Worm (Caenorhabditis elegans) whole organism, L4 larva: Measurements from ENCODE around the gene C11E4.6.
A peak's percentile ranks its signal among the peaks of the same experiment; 100 is the strongest.

ENCODE experiments used
- F10B5.3 ChIP-seq: sonication (generic microtip); optimal IDR thresholded peaks from 2 replicates; lab custom pipeline; 2016; ENCODE audit warnings: mild to moderate bottlenecking, missing genetic modification characterization, missing compliant biosample characterization
- F26F4.8 ChIP-seq: fragments of 200-800 bp; sonication (Bioruptor generic); conservative IDR thresholded peaks from 2 replicates; pipeline ENCODE4 v1.3.6; 2022; ENCODE audit warnings: missing genetic modification characterization, missing compliant biosample characterization
- F44E2.7 ChIP-seq: fragments of 200-800 bp; sonication (Bioruptor generic); IDR thresholded peaks from 2 replicates; pipeline ENCODE4 v2.1.2; 2022; ENCODE audit warnings: missing genetic modification characterization, missing compliant biosample characterization
- F49E8.2 ChIP-seq: sonication (generic microtip); optimal IDR thresholded peaks from 2 replicates; lab custom pipeline; 2016; ENCODE audit warnings: missing compliant biosample characterization, mild to moderate bottlenecking, missing genetic modification characterization, borderline replicate concordance
- Y105C5A.15 ChIP-seq: fragments of 200-800 bp; sonication (Bioruptor generic); IDR thresholded peaks from 2 replicates; pipeline ENCODE4 v1.3.6; 2022; ENCODE audit warnings: missing genetic modification characterization, missing compliant biosample characterization
- Y5F2A.4 ChIP-seq: fragments of 200-800 bp; sonication (Bioruptor generic); optimal IDR thresholded peaks from 2 replicates; lab custom pipeline; 2018; ENCODE audit warnings: mild to moderate bottlenecking, missing genetic modification characterization, missing compliant biosample characterization
- Y75B8A.6 ChIP-seq: fragments of 200-800 bp; sonication (Bioruptor generic); IDR thresholded peaks from 2 replicates; pipeline ENCODE4 v1.3.6; 2022; ENCODE audit warnings: missing genetic modification reagents, missing genetic modification characterization, missing compliant biosample characterization
- aha-1 ChIP-seq: fragments of 150-350 bp; peaks from one replicate; lab custom pipeline; 2014; ENCODE audit warnings: missing biosample characterization, missing genetic modification characterization
- aly-2 ChIP-seq: sonication (generic microtip); optimal IDR thresholded peaks from 2 replicates; lab custom pipeline; 2018; ENCODE audit warnings: missing biosample characterization, missing genetic modification characterization
- attf-4 ChIP-seq: sonication (generic microtip); optimal IDR thresholded peaks from 3 replicates; lab custom pipeline; 2017; ENCODE audit warnings: missing biosample characterization, missing genetic modification characterization
- ceh-32 ChIP-seq: sonication (generic microtip); optimal IDR thresholded peaks from 2 replicates; lab custom pipeline; 2016; ENCODE audit warnings: mild to moderate bottlenecking, missing genetic modification characterization, missing compliant biosample characterization; ENCODE audit not compliant: poor library complexity
- ceh-44 ChIP-seq: fragments of 200-800 bp; sonication (Bioruptor generic); IDR thresholded peaks from 2 replicates; pipeline ENCODE4 v1.3.6; 2022; ENCODE audit warnings: missing genetic modification reagents, missing genetic modification characterization, missing compliant biosample characterization
- ceh-62 ChIP-seq: sonication (generic microtip); optimal IDR thresholded peaks from 2 replicates; lab custom pipeline; 2017; ENCODE audit warnings: missing biosample characterization, missing genetic modification characterization
- ceh-82 ChIP-seq: sonication (generic microtip); optimal IDR thresholded peaks from 2 replicates; lab custom pipeline; 2017; ENCODE audit warnings: missing biosample characterization, missing genetic modification characterization
- ctbp-1 ChIP-seq: fragments of 200-800 bp; sonication (Bioruptor generic); IDR thresholded peaks from 2 replicates; pipeline ENCODE4 v1.3.6; 2022; ENCODE audit warnings: missing genetic modification reagents, missing genetic modification characterization, missing compliant biosample characterization
- daf-8 ChIP-seq: fragments of 200-800 bp; sonication (Bioruptor generic); IDR thresholded peaks from 2 replicates; pipeline ENCODE4 v1.3.6; 2022; ENCODE audit warnings: missing genetic modification characterization, missing compliant biosample characterization
- dmd-8 ChIP-seq: fragments of 200-800 bp; sonication (Bioruptor generic); IDR thresholded peaks from 2 replicates; pipeline ENCODE4 v1.3.6; 2022; ENCODE audit warnings: missing genetic modification characterization, missing compliant biosample characterization
- dve-1 ChIP-seq: sonication (generic microtip); optimal IDR thresholded peaks from 2 replicates; lab custom pipeline; 2017; ENCODE audit warnings: antibody characterized with exemption, mild to moderate bottlenecking, missing genetic modification characterization, missing compliant biosample characterization; ENCODE audit not compliant: insufficient read depth
- egl-27 ChIP-seq: sonication (generic microtip); optimal IDR thresholded peaks from 3 replicates; lab custom pipeline; 2017; ENCODE audit warnings: missing biosample characterization, missing genetic modification reagents, missing genetic modification characterization
- egl-43 ChIP-seq: fragments of 200-800 bp; sonication (Bioruptor generic); IDR thresholded peaks from 2 replicates; pipeline ENCODE4 v1.3.6; 2022; ENCODE audit warnings: missing genetic modification reagents, missing genetic modification characterization, missing compliant biosample characterization
- fkh-10 ChIP-seq: fragments of 150-350 bp; optimal IDR thresholded peaks from 2 replicates; lab custom pipeline; 2014; ENCODE audit warnings: missing biosample characterization, missing genetic modification reagents, missing genetic modification characterization
- hif-1 ChIP-seq, 2 experiments: sonication (generic microtip); optimal IDR thresholded peaks; 2 replicates each; lab custom pipeline; 2016 to 2017; ENCODE audit warnings: missing compliant biosample characterization in 2 of 2, missing genetic modification characterization in 2 of 2, missing genetic modification reagents in 2 of 2, missing genotype in 2 of 2, mild to moderate bottlenecking in 1 of 2
- hlh-11 ChIP-seq: fragments of 200-800 bp; sonication (Bioruptor generic); optimal IDR thresholded peaks from 2 replicates; lab custom pipeline; 2018; ENCODE audit warnings: mild to moderate bottlenecking, missing genetic modification characterization, missing compliant biosample characterization
- hlh-30 ChIP-seq: sonication (generic microtip); optimal IDR thresholded peaks from 2 replicates; lab custom pipeline; 2017; ENCODE audit warnings: antibody characterized with exemption, mild to moderate bottlenecking, missing genetic modification characterization, missing compliant biosample characterization; ENCODE audit not compliant: insufficient read depth
- hmg-1.1 ChIP-seq: fragments of 200-800 bp; sonication (Bioruptor generic); IDR thresholded peaks from 2 replicates; pipeline ENCODE4 v1.3.6; 2022; ENCODE audit warnings: missing genetic modification reagents, missing genetic modification characterization, missing compliant biosample characterization
- lin-13 ChIP-seq: fragments of 150-350 bp; optimal IDR thresholded peaks from 2 replicates; lab custom pipeline; 2014; ENCODE audit warnings: missing biosample characterization, missing genetic modification reagents, missing genetic modification characterization
- lin-29 ChIP-seq: fragments of 200-800 bp; sonication (Bioruptor generic); IDR thresholded peaks from 2 replicates; pipeline ENCODE4 v1.3.6; 2022; ENCODE audit warnings: missing genetic modification reagents, missing genetic modification characterization, missing compliant biosample characterization
- lin-38 ChIP-seq: fragments of 200-800 bp; sonication (Bioruptor generic); IDR thresholded peaks from 2 replicates; pipeline ENCODE4 v1.3.6; 2022; ENCODE audit warnings: missing genetic modification reagents, missing genetic modification characterization, missing compliant biosample characterization
- lir-3 ChIP-seq: sonication (generic microtip); optimal IDR thresholded peaks from 2 replicates; lab custom pipeline; 2016; ENCODE audit warnings: mild to moderate bottlenecking, missing genetic modification characterization, missing compliant biosample characterization
- lsy-2 ChIP-seq, 2 experiments: fragments of 150-350 bp in 1 of 2; sonication (generic microtip) in 1 of 2; optimal IDR thresholded peaks; 2 replicates each; lab custom pipeline; 2014 to 2017; ENCODE audit warnings: missing biosample characterization in 2 of 2, missing genetic modification characterization in 2 of 2
- mdt-29 ChIP-seq: fragments of 200-800 bp; sonication (Bioruptor generic); IDR thresholded peaks from 2 replicates; pipeline ENCODE4 v1.3.6; 2022; ENCODE audit warnings: missing genetic modification reagents, missing genetic modification characterization, missing compliant biosample characterization
- mep-1 ChIP-seq: fragments of 150-350 bp; sonication (generic microtip); optimal IDR thresholded peaks from 3 replicates; lab custom pipeline; 2014; ENCODE audit warnings: missing biosample characterization, missing genetic modification characterization
- mxl-2 ChIP-seq: fragments of 200-800 bp; sonication (Bioruptor generic); conservative IDR thresholded peaks from 2 replicates; pipeline ENCODE4 v1.3.6; 2022; ENCODE audit warnings: missing genetic modification reagents, missing genetic modification characterization, missing compliant biosample characterization
- nhr-102 ChIP-seq: sonication (generic microtip); optimal IDR thresholded peaks from 2 replicates; lab custom pipeline; 2016; ENCODE audit warnings: mild to moderate bottlenecking, missing genetic modification characterization, moderate library complexity, missing compliant biosample characterization
- nhr-11 ChIP-seq: fragments of 150-350 bp; optimal IDR thresholded peaks from 2 replicates; lab custom pipeline; 2014; ENCODE audit warnings: missing biosample characterization, missing genetic modification characterization
- nhr-111 ChIP-seq: fragments of 200-800 bp; sonication (Bioruptor generic); optimal IDR thresholded peaks from 2 replicates; lab custom pipeline; 2018; ENCODE audit warnings: mild to moderate bottlenecking, missing genetic modification characterization, missing compliant biosample characterization
- nhr-25 ChIP-seq: sonication (generic microtip); optimal IDR thresholded peaks from 2 replicates; lab custom pipeline; 2017; ENCODE audit warnings: missing genetic modification characterization, mild to moderate bottlenecking, missing compliant biosample characterization, antibody characterized with exemption, moderate library complexity, borderline replicate concordance; ENCODE audit not compliant: insufficient read depth
- nhr-41 ChIP-seq: fragments of 200-800 bp; sonication (Bioruptor generic); IDR thresholded peaks from 2 replicates; pipeline ENCODE4 v1.3.6; 2022; ENCODE audit warnings: missing genetic modification reagents, missing genetic modification characterization, missing compliant biosample characterization
- nhr-48 ChIP-seq: sonication (generic microtip); optimal IDR thresholded peaks from 2 replicates; lab custom pipeline; 2016; ENCODE audit warnings: mild to moderate bottlenecking, missing genetic modification characterization, missing compliant biosample characterization
- nhr-6 ChIP-seq: fragments of 150-350 bp; optimal IDR thresholded peaks from 2 replicates; lab custom pipeline; 2014; ENCODE audit warnings: missing biosample characterization, missing genetic modification characterization
- nhr-77 ChIP-seq: fragments of 150-350 bp; optimal IDR thresholded peaks from 2 replicates; lab custom pipeline; 2014; ENCODE audit warnings: missing biosample characterization, missing genetic modification characterization
- saeg-2 ChIP-seq: fragments of 200-800 bp; sonication (Bioruptor generic); IDR thresholded peaks from 2 replicates; pipeline ENCODE4 v1.3.6; 2022; ENCODE audit warnings: missing genetic modification reagents, missing genetic modification characterization, missing compliant biosample characterization
- sdz-12 ChIP-seq: fragments of 200-800 bp; sonication (Bioruptor generic); optimal IDR thresholded peaks from 2 replicates; lab custom pipeline; 2018; ENCODE audit warnings: mild to moderate bottlenecking, missing genetic modification characterization, missing compliant biosample characterization
- snpc-4 ChIP-seq: fragments of 150-350 bp; optimal IDR thresholded peaks from 2 replicates; lab custom pipeline; 2014; ENCODE audit warnings: missing biosample characterization, missing genetic modification characterization
- spr-1 ChIP-seq: sonication (generic microtip); optimal IDR thresholded peaks from 2 replicates; lab custom pipeline; 2016; ENCODE audit warnings: mild to moderate bottlenecking, missing genetic modification characterization, missing compliant biosample characterization
- tra-1 ChIP-seq: fragments of 200-800 bp; sonication (Bioruptor generic); IDR thresholded peaks from 2 replicates; pipeline ENCODE4 v1.3.6; 2022; ENCODE audit warnings: missing genetic modification reagents, missing genetic modification characterization, missing compliant biosample characterization
- unc-130 ChIP-seq: sonication (generic microtip); optimal IDR thresholded peaks from 2 replicates; lab custom pipeline; 2016; ENCODE audit warnings: missing genetic modification reagents, missing genetic modification characterization, missing compliant biosample characterization
- vab-7 ChIP-seq: fragments of 200-800 bp; sonication (Bioruptor generic); IDR thresholded peaks from 2 replicates; pipeline ENCODE4 v1.3.6; 2022; ENCODE audit warnings: missing genetic modification reagents, missing genetic modification characterization, missing compliant biosample characterization
- zfp-3 ChIP-seq: fragments of 200-800 bp; sonication (Bioruptor generic); conservative IDR thresholded peaks from 2 replicates; pipeline ENCODE4 v1.3.6; 2022; ENCODE audit warnings: missing genetic modification reagents, missing genetic modification characterization, missing compliant biosample characterization
- zip-11 ChIP-seq: fragments of 200-800 bp; sonication (Bioruptor generic); IDR thresholded peaks from 2 replicates; pipeline ENCODE4 v1.3.6; 2022; ENCODE audit warnings: missing genetic modification characterization, missing compliant biosample characterization
- ztf-7 ChIP-seq: fragments of 150-350 bp; optimal IDR thresholded peaks from 2 replicates; lab custom pipeline; 2014; ENCODE audit warnings: missing biosample characterization, missing genetic modification characterization

C11E4.6 gene

ce11 chrX:9637700-9638099 lies 27.3 kb downstream of the C11E4.6 start (continued):
- peak; percentile 72; the same call in 1 of the 2 replicates for TF ChIP-seq mdt-29 (GFP tag; lab: Robert Waterston, UW)
- TF ChIP-seq egl-27 (tag; lab: Kevin White, UChicago), result no peak
- TF ChIP-seq fkh-10 (GFP tag; lab: Kevin White, UChicago), result no peak
- TF ChIP-seq nhr-25 (tag; lab: Kevin White, UChicago), result no peak
- TF ChIP-seq snpc-4, result no peak
- TF ChIP-seq ztf-7 (tag; lab: Kevin White, UChicago), result peak; percentile 27
- peak; percentile 40 for TF ChIP-seq dve-1 (tag; lab: Kevin White, UChicago)
- no peak for TF ChIP-seq hlh-30 (tag; lab: Kevin White, UChicago)
- TF ChIP-seq mep-1 (tag; lab: Kevin White, UChicago), result peak; percentile 60
- peak; percentile 73 for TF ChIP-seq nhr-111
- peak; percentile 90 for TF ChIP-seq tra-1 (GFP tag; lab: Robert Waterston, UW)
- TF ChIP-seq lsy-2 (tag; optimal IDR thresholded peaks at IDR 0.05; lab: Kevin White, UChicago), result peak in 1 of 2 experiments; percentile 41
- TF ChIP-seq zip-11 (GFP tag; lab: Robert Waterston, UW), result peak; percentile 59; the same call in 1 of the 2 replicates
- 0 out of 2 replicates have a peak, but pooled peaks have one; percentile 34 for TF ChIP-seq Y105C5A.15 (GFP tag; lab: Robert Waterston, UW)
- peak; percentile 58 for TF ChIP-seq lir-3
- peak; percentile 76; the same call in 1 of the 2 replicates for TF ChIP-seq F44E2.7 (GFP tag; lab: Robert Waterston, UW)
- peak; percentile 73 for TF ChIP-seq spr-1 (tag; lab: Kevin White, UChicago)
- no peak for TF ChIP-seq ceh-32
- TF ChIP-seq F26F4.8 (GFP tag; lab: Robert Waterston, UW), result peak; percentile 95
- TF ChIP-seq zfp-3, result no peak
- TF ChIP-seq unc-130 (GFP tag; lab: Kevin White, UChicago), result peak; percentile 30
- peak; percentile 73 for TF ChIP-seq nhr-102 (tag; lab: Kevin White, UChicago)
- peak; percentile 91 for TF ChIP-seq ceh-44 (GFP tag; lab: Robert Waterston, UW)
- peak; percentile 70 for TF ChIP-seq nhr-48 (tag; lab: Kevin White, UChicago)
- no peak for TF ChIP-seq nhr-11 (tag; lab: Kevin White, UChicago)
- TF ChIP-seq mxl-2, result peak; percentile 77
- peak; percentile 1 for TF ChIP-seq lin-13
- no peak for TF ChIP-seq nhr-77 (tag; lab: Kevin White, UChicago)
- TF ChIP-seq aha-1 (tag; lab: Kevin White, UChicago), result peak; percentile 22
- peak; percentile 71; the same call in 1 of the 2 replicates for TF ChIP-seq Y75B8A.6
- peak; percentile 76; the same call in 1 of the 2 replicates for TF ChIP-seq saeg-2 (GFP tag; lab: Robert Waterston, UW)
- TF ChIP-seq aly-2 (tag; lab: Kevin White, UChicago), result no peak
- TF ChIP-seq daf-8 (GFP tag; lab: Robert Waterston, UW), result no peak
- TF ChIP-seq dmd-8 (GFP tag; lab: Robert Waterston, UW), result peak; percentile 94
- TF ChIP-seq attf-4 (tag; lab: Kevin White, UChicago), result no peak
- peak; percentile 85 for TF ChIP-seq vab-7 (GFP tag; lab: Robert Waterston, UW)
- TF ChIP-seq nhr-41 (GFP tag; lab: Robert Waterston, UW), result peak; percentile 79
- TF ChIP-seq Y5F2A.4 (GFP tag; lab: Kevin White, UChicago), result peak; percentile 73
- peak; percentile 5 for TF ChIP-seq hlh-11 (tag; lab: Kevin White, UChicago)
- TF ChIP-seq ceh-62, result no peak
- TF ChIP-seq egl-43 (GFP tag; lab: Robert Waterston, UW), result no peak
- peak; percentile 15; the same call in 1 of the 2 replicates for TF ChIP-seq lin-29 (GFP tag; lab: Robert Waterston, UW)
- TF ChIP-seq lin-38, result peak; percentile 75
- TF ChIP-seq nhr-6 (tag; lab: Kevin White, UChicago), result no peak
- TF ChIP-seq hmg-1.1 (GFP tag; lab: Robert Waterston, UW), result peak; percentile 87
- peak; percentile 79 for TF ChIP-seq ctbp-1 (GFP tag; lab: Robert Waterston, UW)
- peak; percentile 61 for TF ChIP-seq sdz-12 (GFP tag; lab: Kevin White, UChicago)
- TF ChIP-seq F10B5.3 (tag; lab: Kevin White, UChicago), result peak; percentile 65
- no peak for TF ChIP-seq hif-1 (tag; optimal IDR thresholded peaks at IDR 0.05; lab: Kevin White, UChicago)
- TF ChIP-seq F49E8.2 (tag; lab: Kevin White, UChicago), result peak; percentile 64
- no peak for TF ChIP-seq ceh-82 (tag; lab: Kevin White, UChicago)
